Fruit fly (Drosophila melanogaster): ENCODE data around the gene CG3156.
A peak's percentile ranks its signal among the peaks of the same experiment; 100 is the strongest.

The CG3156 gene

DNA sequence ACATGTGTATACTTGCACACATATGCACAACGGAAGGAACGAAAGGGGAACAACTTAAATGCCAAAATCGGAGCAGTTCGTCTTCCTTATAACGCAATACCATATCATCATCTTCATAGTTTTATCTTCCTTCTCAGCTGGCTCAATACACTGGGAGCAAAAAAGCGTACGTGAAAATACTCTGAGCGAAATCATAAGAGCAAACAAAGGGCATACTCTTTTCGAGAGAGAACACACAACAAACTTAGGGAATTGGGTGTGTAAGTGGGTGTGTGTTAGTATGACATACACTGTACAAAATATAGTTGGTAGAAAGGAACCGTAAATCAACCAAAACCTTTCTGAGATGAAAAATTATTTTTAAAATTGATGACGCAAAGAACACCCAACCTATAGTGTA is 24.8 kb downstream of the CG3156 start (continued):
- no peak for TF ChIP-seq Hey (tag; optimal IDR thresholded peaks at IDR 0.05)
- no peak for TF ChIP-seq Neu2 (GFP tag; optimal IDR thresholded peaks at IDR 0.05; ENCODE audit: borderline replicate concordance)
- no peak for TF ChIP-seq yki (optimal IDR thresholded peaks at IDR 0.05)
- TF ChIP-seq CG17186 (GFP tag; optimal IDR thresholded peaks at IDR 0.05) = no peak
- TF ChIP-seq CG7556 (GFP tag; optimal IDR thresholded peaks at IDR 0.05) = no peak
- TF ChIP-seq CG12236 (GFP tag; optimal IDR thresholded peaks at IDR 0.05) = no peak
- TF ChIP-seq CG17568 (GFP tag; optimal IDR thresholded peaks at IDR 0.05) = no peak
- no peak for TF ChIP-seq org-1 (GFP tag; optimal IDR thresholded peaks at IDR 0.05)
- no peak for TF ChIP-seq CG9609 (GFP tag; optimal IDR thresholded peaks at IDR 0.05)
- no peak for TF ChIP-seq otp (GFP tag; IDR thresholded peaks at IDR 0.05)
- no peak for TF ChIP-seq Optix (GFP tag; IDR thresholded peaks at IDR 0.05)
- peak; percentile 4 for TF ChIP-seq lilli (GFP tag; optimal IDR thresholded peaks at IDR 0.05)
- TF ChIP-seq ci (GFP tag; IDR thresholded peaks at IDR 0.05) = 0 out of 3 replicates have a peak, but pooled peaks have one; percentile 16
- TF ChIP-seq TFAM (GFP tag; optimal IDR thresholded peaks at IDR 0.05) = no peak
- 0 out of 3 replicates have a peak, but pooled peaks have one; percentile 13 for TF ChIP-seq CG17361 (GFP tag; IDR thresholded peaks at IDR 0.05)
- TF ChIP-seq chm (GFP tag; IDR thresholded peaks at IDR 0.05) = no peak
- no peak for TF ChIP-seq ap (GFP tag; IDR thresholded peaks at IDR 0.05)
- TF ChIP-seq pfk (GFP tag; optimal IDR thresholded peaks at IDR 0.05) = no peak
- peak; percentile 48 for TF ChIP-seq Med (GFP tag)

DNA sequence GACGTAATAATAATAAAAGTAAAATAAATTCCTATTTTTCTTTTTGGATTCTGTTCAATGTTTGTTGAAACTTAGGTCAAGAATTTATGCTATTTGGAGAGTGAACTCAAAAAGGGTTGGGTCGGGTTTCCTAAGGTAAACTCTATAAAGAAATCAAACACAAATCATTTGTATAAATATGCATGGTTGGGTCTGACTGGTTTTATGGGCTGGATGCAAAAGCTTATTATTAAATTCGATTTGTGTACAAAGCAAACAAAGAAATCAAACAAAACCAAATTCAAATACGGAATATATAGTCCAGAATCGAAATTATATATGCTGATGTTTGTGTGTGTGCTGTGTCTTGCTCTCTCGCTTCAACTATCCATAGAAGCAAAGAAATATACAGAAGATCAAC is 28.0 kb downstream of the CG3156 start:
- TF ChIP-seq zfh1 (GFP tag; IDR thresholded peaks at IDR 0.05) (no peak), Blimp-1 (GFP tag; optimal IDR thresholded peaks at IDR 0.05) (peak; percentile 32), tll (GFP tag; optimal IDR thresholded peaks at IDR 0.05) (no peak), CG15011 (GFP tag; optimal IDR thresholded peaks at IDR 0.05) (peak; percentile 40), CG13287 (GFP tag; IDR thresholded peaks at IDR 0.05; ENCODE audit: partially characterized antibody) (no peak), CG13296 (GFP tag; optimal IDR thresholded peaks at IDR 0.05) (peak; percentile 54), CG16779 (GFP tag; IDR thresholded peaks at IDR 0.05) (no peak), lab (GFP tag; optimal IDR thresholded peaks at IDR 0.05) (peak; percentile 78), CG10462 (GFP tag; optimal IDR thresholded peaks at IDR 0.05) (no peak), Oli (tag; optimal IDR thresholded peaks at IDR 0.05) (no peak), CG8388 (GFP tag; optimal IDR thresholded peaks at IDR 0.05) (no peak), ab (GFP tag; optimal IDR thresholded peaks at IDR 0.05) (no peak), gt (GFP tag; IDR thresholded peaks at IDR 0.05) (no peak), grau (tag; optimal IDR thresholded peaks at IDR 0.05) (peak; percentile 13), HLHmδ (GFP tag; optimal IDR thresholded peaks at IDR 0.05) (no peak), CG1233 (GFP tag; optimal IDR thresholded peaks at IDR 0.05) (peak; percentile 12), CG10565 (GFP tag; optimal IDR thresholded peaks at IDR 0.05) (no peak), Sox102F (GFP tag; optimal IDR thresholded peaks at IDR 0.05) (no peak), sob (GFP tag; IDR thresholded peaks at IDR 0.05) (peak; percentile 21; the same call in 1 of the 2 replicates), Atf3 (GFP tag; optimal IDR thresholded peaks at IDR 0.05) (no peak), CG1832 (GFP tag; optimal IDR thresholded peaks at IDR 0.05) (no peak), CG15514 (GFP tag; optimal IDR thresholded peaks at IDR 0.05) (peak; percentile 57), CG42726 (GFP tag; IDR thresholded peaks at IDR 0.05; ENCODE audit: partially characterized antibody) (no peak), Lim3 (GFP tag; IDR thresholded peaks at IDR 0.05) (no peak), Side (GFP tag; optimal IDR thresholded peaks at IDR 0.05) (no peak), BtbVII (GFP tag; optimal IDR thresholded peaks at IDR 0.05) (peak; percentile 17), CG6813 (GFP tag; optimal IDR thresholded peaks at IDR 0.05) (peak; percentile 69), Vsx1 (GFP tag; optimal IDR thresholded peaks at IDR 0.05) (peak; percentile 29), CG12104 (GFP tag; optimal IDR thresholded peaks at IDR 0.05) (no peak), CG3281 (GFP tag; optimal IDR thresholded peaks at IDR 0.05) (peak; percentile 43), Med (GFP tag) (peak; percentile 82), CG33213 (GFP tag; optimal IDR thresholded peaks at IDR 0.05) (no peak), yki (optimal IDR thresholded peaks at IDR 0.05) (no peak), cwo (GFP tag; optimal IDR thresholded peaks at IDR 0.05) (no peak)

Data from whole organism, embryonic.